Worm (Caenorhabditis elegans) whole organism, L1 larva: ENCODE data around the gene mrps-14.

Experiments used
- C04F5.9 ChIP-seq: sonication (generic microtip); optimal IDR thresholded peaks from 2 replicates; lab custom pipeline; 2016; ENCODE audit warnings: missing genetic modification characterization, missing compliant biosample characterization
- C16A3.4 ChIP-seq: fragments of 150-350 bp; optimal IDR thresholded peaks from 2 replicates; lab custom pipeline; 2014; ENCODE audit warnings: missing biosample characterization, missing genetic modification characterization
- F16B12.6 ChIP-seq: fragments of 150-350 bp; optimal IDR thresholded peaks from 2 replicates; lab custom pipeline; 2014; ENCODE audit warnings: missing biosample characterization, missing genetic modification characterization
- Y116A8C.19 ChIP-seq: sonication (generic microtip); optimal IDR thresholded peaks from 2 replicates; lab custom pipeline; 2016; ENCODE audit warnings: missing compliant biosample characterization, missing genetic modification characterization, borderline replicate concordance
- alr-1 ChIP-seq: fragments of 200-800 bp; sonication (Bioruptor generic); optimal IDR thresholded peaks from 2 replicates; lab custom pipeline; 2018; ENCODE audit warnings: borderline replicate concordance, mild to moderate bottlenecking, missing genetic modification characterization, missing compliant biosample characterization
- ama-1 ChIP-seq: fragments of 150-350 bp; optimal IDR thresholded peaks from 2 replicates; lab custom pipeline; 2014
- blmp-1 ChIP-seq: fragments of 150-350 bp; optimal IDR thresholded peaks from 2 replicates; lab custom pipeline; 2014; ENCODE audit warnings: missing biosample characterization, missing genetic modification characterization
- ceh-63 ChIP-seq: fragments of 200-800 bp; sonication (Bioruptor generic); optimal IDR thresholded peaks from 2 replicates; lab custom pipeline; 2018; ENCODE audit warnings: mild to moderate bottlenecking, missing genetic modification characterization, missing compliant biosample characterization
- ceh-8 ChIP-seq: fragments of 200-800 bp; sonication (Bioruptor generic); optimal IDR thresholded peaks from 2 replicates; lab custom pipeline; 2018; ENCODE audit warnings: mild to moderate bottlenecking, missing genetic modification characterization, moderate library complexity, missing compliant biosample characterization
- ceh-90 ChIP-seq: sonication (generic microtip); optimal IDR thresholded peaks from 2 replicates; lab custom pipeline; 2016; ENCODE audit warnings: missing genetic modification characterization, missing compliant biosample characterization
- ces-1 ChIP-seq: fragments of 150-350 bp; optimal IDR thresholded peaks from 2 replicates; lab custom pipeline; 2014; ENCODE audit warnings: missing biosample characterization, missing genetic modification reagents, missing genetic modification characterization
- dpl-1 ChIP-seq, 3 experiments: fragments of 150-350 bp in 2 of 3; sonication (generic microtip) in 1 of 3; optimal IDR thresholded peaks; 2 replicates each; lab custom pipeline; 2014 to 2017; ENCODE audit warnings: missing biosample characterization in 3 of 3, missing genetic modification characterization in 3 of 3, missing genetic modification reagents in 3 of 3
- efl-1 ChIP-seq, 4 experiments: fragments of 150-350 bp; optimal IDR thresholded peaks in 3 of 4; peaks in 1 of 4; 1 replicate in 1 of 4; 2 replicates in 3 of 4; lab custom pipeline; 2014; ENCODE audit warnings: missing biosample characterization in 2 of 4, missing genetic modification characterization in 2 of 4, missing genetic modification reagents in 2 of 4
- efl-3 ChIP-seq: fragments of 200-800 bp; sonication (Bioruptor generic); optimal IDR thresholded peaks from 2 replicates; lab custom pipeline; 2018; ENCODE audit warnings: mild to moderate bottlenecking, missing genetic modification characterization, missing compliant biosample characterization
- egl-13 ChIP-seq: sonication (generic microtip); optimal IDR thresholded peaks from 2 replicates; lab custom pipeline; 2016; ENCODE audit warnings: missing genotype, missing genetic modification reagents, missing genetic modification characterization, missing compliant biosample characterization
- elt-2 ChIP-seq: sonication (generic microtip); optimal IDR thresholded peaks from 2 replicates; lab custom pipeline; 2016; ENCODE audit warnings: missing genetic modification characterization, mild to moderate bottlenecking, inconsistent platforms, missing compliant biosample characterization, missing genetic modification reagents
- elt-3 ChIP-seq, 6 experiments: fragments of 150-350 bp in 1 of 6; sonication (generic microtip); optimal IDR thresholded peaks; 2 replicates each; lab custom pipeline; 2017 to 2018; ENCODE audit warnings: missing biosample characterization in 6 of 6, missing genetic modification characterization in 6 of 6, inconsistent platforms in 1 of 6
- fkh-8 ChIP-seq: sonication (generic microtip); optimal IDR thresholded peaks from 2 replicates; lab custom pipeline; 2016; ENCODE audit warnings: mild to moderate bottlenecking, missing genetic modification characterization, missing compliant biosample characterization
- hpl-2 ChIP-seq: fragments of 150-350 bp; optimal IDR thresholded peaks from 2 replicates; lab custom pipeline; 2014; ENCODE audit warnings: missing biosample characterization, missing genetic modification reagents, missing genetic modification characterization
- lin-14 ChIP-seq: fragments of 200-800 bp; sonication (Bioruptor generic); optimal IDR thresholded peaks from 2 replicates; lab custom pipeline; 2018; ENCODE audit warnings: mild to moderate bottlenecking, missing genetic modification characterization, moderate library complexity, missing compliant biosample characterization
- lin-15B ChIP-seq: fragments of 150-350 bp; sonication (generic microtip); optimal IDR thresholded peaks from 3 replicates; lab custom pipeline; 2014; ENCODE audit warnings: missing biosample characterization, missing genetic modification characterization
- lin-35 ChIP-seq, 2 experiments: fragments of 150-350 bp; optimal IDR thresholded peaks; 2 replicates each; lab custom pipeline; 2014; ENCODE audit warnings: missing biosample characterization in 2 of 2, missing genetic modification characterization in 2 of 2, missing genetic modification reagents in 2 of 2
- mab-9 ChIP-seq: fragments of 200-800 bp; sonication (Bioruptor generic); IDR thresholded peaks from 2 replicates; pipeline ENCODE4 v1.3.6; 2022; ENCODE audit warnings: missing genetic modification reagents, missing genetic modification characterization, missing compliant biosample characterization
- mdl-1 ChIP-seq, 2 experiments: fragments of 150-350 bp; optimal IDR thresholded peaks; 2 replicates each; lab custom pipeline; 2014 to 2017; ENCODE audit warnings: missing biosample characterization in 2 of 2, missing genetic modification characterization in 2 of 2, inconsistent platforms in 1 of 2
- mep-1 ChIP-seq: fragments of 150-350 bp; optimal IDR thresholded peaks from 2 replicates; lab custom pipeline; 2014; ENCODE audit warnings: missing biosample characterization, missing genetic modification characterization
- nhr-12 ChIP-seq: sonication (generic microtip); optimal IDR thresholded peaks from 2 replicates; lab custom pipeline; 2017; ENCODE audit warnings: missing biosample characterization, missing genetic modification characterization
- nhr-237 ChIP-seq: fragments of 150-350 bp; optimal IDR thresholded peaks from 2 replicates; lab custom pipeline; 2014; ENCODE audit warnings: missing biosample characterization, missing genetic modification characterization
- nhr-28 ChIP-seq: fragments of 150-350 bp; optimal IDR thresholded peaks from 2 replicates; lab custom pipeline; 2014; ENCODE audit warnings: missing biosample characterization, missing genetic modification characterization
- nhr-71 ChIP-seq: sonication (generic microtip); optimal IDR thresholded peaks from 2 replicates; lab custom pipeline; 2016; ENCODE audit warnings: mild to moderate bottlenecking, missing genetic modification characterization, moderate library complexity, missing compliant biosample characterization
- nhr-76 ChIP-seq: sonication (generic microtip); optimal IDR thresholded peaks from 2 replicates; lab custom pipeline; 2017; ENCODE audit warnings: missing biosample characterization, missing genetic modification characterization
- nhr-85 ChIP-seq: sonication (generic microtip); peaks from one replicate; lab custom pipeline; 2016; ENCODE audit warnings: missing genetic modification characterization, inconsistent platforms, missing compliant biosample characterization
- nhr-90 ChIP-seq: sonication (generic microtip); optimal IDR thresholded peaks from 2 replicates; lab custom pipeline; 2016; ENCODE audit warnings: mild to moderate bottlenecking, missing genetic modification characterization, missing compliant biosample characterization; ENCODE audit not compliant: poor library complexity
- pax-3 ChIP-seq: fragments of 200-800 bp; sonication (Bioruptor generic); optimal IDR thresholded peaks from 2 replicates; lab custom pipeline; 2018; ENCODE audit warnings: mild to moderate bottlenecking, missing genetic modification characterization, moderate library complexity, missing compliant biosample characterization
- tbx-2 ChIP-seq: sonication (generic microtip); optimal IDR thresholded peaks from 2 replicates; lab custom pipeline; 2016; ENCODE audit warnings: missing genetic modification characterization, missing compliant biosample characterization
- unc-130 ChIP-seq: fragments of 150-350 bp; optimal IDR thresholded peaks from 2 replicates; lab custom pipeline; 2017; ENCODE audit warnings: missing biosample characterization, missing genetic modification characterization, inconsistent platforms
- unc-62 ChIP-seq: fragments of 150-350 bp; optimal IDR thresholded peaks from 2 replicates; lab custom pipeline; 2014; ENCODE audit warnings: missing biosample characterization, missing genetic modification reagents, missing genetic modification characterization
- unc-86 ChIP-seq: sonication (generic microtip); optimal IDR thresholded peaks from 2 replicates; lab custom pipeline; 2016; ENCODE audit warnings: missing genetic modification characterization, missing compliant biosample characterization
- unc-98 ChIP-seq: fragments of 200-800 bp; sonication (Bioruptor generic); IDR thresholded peaks from 2 replicates; pipeline ENCODE4 v1.3.6; 2022; ENCODE audit warnings: missing genetic modification characterization, missing compliant biosample characterization
- vab-15 ChIP-seq: sonication (generic microtip); optimal IDR thresholded peaks from 2 replicates; lab custom pipeline; 2017; ENCODE audit warnings: missing genotype, mild to moderate bottlenecking, missing genetic modification characterization, missing compliant biosample characterization
- zag-1 ChIP-seq: fragments of 150-350 bp; optimal IDR thresholded peaks from 2 replicates; lab custom pipeline; 2014; ENCODE audit warnings: missing biosample characterization, missing genetic modification characterization
- zip-4 ChIP-seq: fragments of 200-800 bp; sonication (Bioruptor generic); optimal IDR thresholded peaks from 2 replicates; lab custom pipeline; 2018; ENCODE audit warnings: mild to moderate bottlenecking, missing genetic modification characterization, moderate library complexity, missing compliant biosample characterization
- ztf-4 ChIP-seq: fragments of 150-350 bp; optimal IDR thresholded peaks from 2 replicates; lab custom pipeline; 2014; ENCODE audit warnings: missing biosample characterization, missing genetic modification characterization

mrps-14 gene

ce11 chrII:10231874-10232273, 10.4 kb downstream of the mrps-14 start:
- TF ChIP-seq lin-15B (no peak), elt-2 (peak; percentile 57)

ce11 chrII:10230972-10231371, 11.3 kb downstream of the mrps-14 start, which contains the start of gene T01E8.8:
T01E8.8 (plus strand) TSS chrII:10231272.
- no peak for TF ChIP-seq ceh-90
- TF ChIP-seq hpl-2 (GFP tag; lab: Kevin White, UChicago) = no peak
- no peak for TF ChIP-seq ama-1 (lab: Kevin White, UChicago)
- no peak for TF ChIP-seq zip-4 (GFP tag; lab: Kevin White, UChicago)
- no peak for TF ChIP-seq ces-1 (GFP tag; lab: Kevin White, UChicago)
- no peak for TF ChIP-seq C16A3.4 (tag; lab: Kevin White, UChicago)
- TF ChIP-seq, all 84 proteins: peak for 0

- TF ChIP-seq ces-1 (GFP tag; lab: Kevin White, UChicago) (no peak), elt-3 (tag; optimal IDR thresholded peaks at IDR 0.05; lab: Kevin White, UChicago) (no peak), dpl-1 (GFP tag; optimal IDR thresholded peaks at IDR 0.05; lab: Kevin White, UChicago) (no peak), lin-35 (GFP tag; optimal IDR thresholded peaks at IDR 0.05; lab: Kevin White, UChicago) (no peak), nhr-85 (tag; lab: Kevin White, UChicago) (no peak), ceh-8 (no peak), nhr-90 (tag; lab: Kevin White, UChicago) (no peak), ama-1 (lab: Kevin White, UChicago) (no peak), mep-1 (tag; lab: Kevin White, UChicago) (no peak), unc-98 (GFP tag; lab: Robert Waterston, UW) (no peak), Y116A8C.19 (tag; lab: Kevin White, UChicago) (no peak), nhr-237 (tag; lab: Kevin White, UChicago) (no peak), F16B12.6 (tag; lab: Kevin White, UChicago) (no peak), C04F5.9 (tag; lab: Kevin White, UChicago) (no peak), zag-1 (tag; lab: Kevin White, UChicago) (no peak), vab-15 (no peak), nhr-28 (tag; lab: Kevin White, UChicago) (no peak), alr-1 (tag; lab: Kevin White, UChicago) (no peak), unc-62 (GFP tag; lab: Kevin White, UChicago) (no peak)
These were observed 15.3 kb downstream of the mrps-14 start, which contains the start of gene srh-135 for ce11 chrII:10227030-10227429. srh-135 (minus strand) TSS chrII:10227130.

ce11 chrII:10222577-10222976, 19.7 kb downstream of the mrps-14 start, which contains the start of gene plc-3:
plc-3 (plus strand) TSS chrII:10222877.
- no peak for TF ChIP-seq efl-1 (optimal IDR thresholded peaks at IDR 0.05; lab: Kevin White, UChicago)
- peak in 1 of 2 experiments; percentile 38 for TF ChIP-seq efl-1 (GFP tag; optimal IDR thresholded peaks at IDR 0.05 in 1 of 2; lab: Kevin White, UChicago)
- TF ChIP-seq tbx-2 (tag; lab: Kevin White, UChicago) = no peak
- no peak for TF ChIP-seq ama-1 (lab: Kevin White, UChicago)
- TF ChIP-seq nhr-76 (tag; lab: Kevin White, UChicago) = no peak

- TF ChIP-seq elt-2 = peak; percentile 68
- no peak for TF ChIP-seq egl-13
These were observed 20.7 kb downstream of the mrps-14 start for ce11 chrII:10221627-10222026.

- no peak for TF ChIP-seq mab-9 (GFP tag; lab: Robert Waterston, UW)
- TF ChIP-seq ceh-8 = no peak
- TF ChIP-seq unc-130 (tag; lab: Kevin White, UChicago) = no peak
- peak; percentile 66 for TF ChIP-seq lin-14 (GFP tag; lab: Kevin White, UChicago)
- peak; percentile 26 for TF ChIP-seq blmp-1 (tag; lab: Kevin White, UChicago)
- TF ChIP-seq pax-3 (tag; lab: Kevin White, UChicago) = no peak
- no peak for TF ChIP-seq lin-15B
- no peak for TF ChIP-seq mdl-1 (tag; optimal IDR thresholded peaks at IDR 0.05; lab: Kevin White, UChicago)
- no peak for TF ChIP-seq fkh-8 (tag; lab: Kevin White, UChicago)
- no peak for TF ChIP-seq nhr-12 (tag; lab: Kevin White, UChicago)
- TF ChIP-seq unc-62 (GFP tag; lab: Kevin White, UChicago) = no peak
- TF ChIP-seq ceh-63 = no peak
- no peak for TF ChIP-seq nhr-71 (tag; lab: Kevin White, UChicago)
- no peak for TF ChIP-seq unc-86 (tag; lab: Kevin White, UChicago)
- no peak for TF ChIP-seq ztf-4
- TF ChIP-seq efl-3 (GFP tag; lab: Kevin White, UChicago) = no peak
These were observed 21.7 kb downstream of the mrps-14 start for ce11 chrII:10220631-10221030.
